Worm (Caenorhabditis elegans) whole organism, mixed stage, embryonic: ENCODE data around the gene cki-1.

ENCODE experiments used
- M03D4.4 ChIP-seq: sonication (generic microtip); optimal IDR thresholded peaks from 2 replicates; lab custom pipeline; 2017; ENCODE audit warnings: mild to moderate bottlenecking, missing genetic modification characterization, missing compliant biosample characterization
- ceh-39 ChIP-seq: fragments of 150-350 bp; optimal IDR thresholded peaks from 2 replicates; lab custom pipeline; 2014; ENCODE audit warnings: missing biosample characterization, missing genetic modification characterization
- ceh-43 ChIP-seq: fragments of 200-800 bp; sonication (Bioruptor generic); optimal IDR thresholded peaks from 2 replicates; lab custom pipeline; 2018; ENCODE audit warnings: mild to moderate bottlenecking, missing genetic modification characterization, moderate library complexity, missing compliant biosample characterization
- ceh-83 ChIP-seq: fragments of 200-800 bp; sonication (Bioruptor generic); optimal IDR thresholded peaks from 2 replicates; lab custom pipeline; 2018; ENCODE audit warnings: mild to moderate bottlenecking, missing genetic modification characterization, missing compliant biosample characterization
- ces-1 ChIP-seq: fragments of 150-350 bp; optimal IDR thresholded peaks from 2 replicates; lab custom pipeline; 2014; ENCODE audit warnings: missing biosample characterization, missing genetic modification reagents, missing genetic modification characterization
- cnd-1 ChIP-seq: fragments of 200-800 bp; sonication (Bioruptor generic); optimal IDR thresholded peaks from 2 replicates; lab custom pipeline; 2018; ENCODE audit warnings: mild to moderate bottlenecking, missing genetic modification characterization, missing compliant biosample characterization
- elt-1 ChIP-seq: sonication (generic microtip); optimal IDR thresholded peaks from 2 replicates; lab custom pipeline; 2017; ENCODE audit warnings: missing genetic modification characterization, mild to moderate bottlenecking, missing compliant biosample characterization, antibody characterized with exemption, moderate library complexity, borderline replicate concordance; ENCODE audit not compliant: insufficient read depth
- hlh-1 ChIP-seq: fragments of 150-350 bp; optimal IDR thresholded peaks from 2 replicates; lab custom pipeline; 2014; ENCODE audit warnings: missing biosample characterization, missing genetic modification reagents, missing genetic modification characterization
- lin-13 ChIP-seq: fragments of 150-350 bp; optimal IDR thresholded peaks from 2 replicates; lab custom pipeline; 2014; ENCODE audit warnings: missing biosample characterization, missing genetic modification characterization
- lin-32 ChIP-seq: fragments of 200-800 bp; sonication (Bioruptor generic); optimal IDR thresholded peaks from 2 replicates; lab custom pipeline; 2018; ENCODE audit warnings: mild to moderate bottlenecking, missing genetic modification characterization, missing compliant biosample characterization
- lsy-2 ChIP-seq: fragments of 150-350 bp; optimal IDR thresholded peaks from 2 replicates; lab custom pipeline; 2014; ENCODE audit warnings: missing biosample characterization, missing genetic modification characterization
- mab-5 ChIP-seq: fragments of 150-350 bp; optimal IDR thresholded peaks from 2 replicates; lab custom pipeline; 2014; ENCODE audit warnings: missing biosample characterization, missing genetic modification characterization
- mep-1 ChIP-seq: fragments of 150-350 bp; optimal IDR thresholded peaks from 2 replicates; lab custom pipeline; 2017; ENCODE audit warnings: missing biosample characterization, missing genetic modification reagents, missing genetic modification characterization, inconsistent platforms
- mls-2 ChIP-seq: sonication (generic microtip); optimal IDR thresholded peaks from 2 replicates; lab custom pipeline; 2016; ENCODE audit warnings: mild to moderate bottlenecking, missing genetic modification characterization, moderate library complexity, missing compliant biosample characterization
- nhr-12 ChIP-seq: fragments of 150-350 bp; optimal IDR thresholded peaks from 2 replicates; lab custom pipeline; 2014; ENCODE audit warnings: missing biosample characterization, missing genetic modification characterization
- nhr-2 ChIP-seq: fragments of 150-350 bp; optimal IDR thresholded peaks from 2 replicates; lab custom pipeline; 2014; ENCODE audit warnings: missing biosample characterization, missing genetic modification characterization
- nhr-237 ChIP-seq: fragments of 150-350 bp; optimal IDR thresholded peaks from 2 replicates; lab custom pipeline; 2014; ENCODE audit warnings: missing biosample characterization, missing genetic modification characterization
- nhr-28 ChIP-seq: fragments of 150-350 bp; optimal IDR thresholded peaks from 2 replicates; lab custom pipeline; 2014; ENCODE audit warnings: missing biosample characterization, missing genetic modification characterization
- pha-4 ChIP-seq: fragments of 150-350 bp; optimal IDR thresholded peaks from 2 replicates; lab custom pipeline; 2018; ENCODE audit warnings: missing biosample characterization, missing genetic modification reagents, missing genetic modification characterization
- snpc-4 ChIP-seq: fragments of 150-350 bp; optimal IDR thresholded peaks from 2 replicates; lab custom pipeline; 2014; ENCODE audit warnings: missing biosample characterization, missing genetic modification characterization
- sptf-1 ChIP-seq: sonication (generic microtip); optimal IDR thresholded peaks from 2 replicates; lab custom pipeline; 2017; ENCODE audit warnings: mild to moderate bottlenecking, missing genetic modification characterization, moderate library complexity, missing compliant biosample characterization
- tbx-8 ChIP-seq: fragments of 200-800 bp; sonication (Bioruptor generic); optimal IDR thresholded peaks from 2 replicates; lab custom pipeline; 2018; ENCODE audit warnings: mild to moderate bottlenecking, missing genetic modification characterization, moderate library complexity, missing compliant biosample characterization
- unc-120 ChIP-seq: sonication (generic microtip); optimal IDR thresholded peaks from 2 replicates; lab custom pipeline; 2017; ENCODE audit warnings: missing genetic modification characterization, missing compliant biosample characterization; ENCODE audit not compliant: poor library complexity, severe bottlenecking
- unc-39 ChIP-seq: fragments of 150-350 bp; optimal IDR thresholded peaks from 2 replicates; lab custom pipeline; 2014; ENCODE audit warnings: missing biosample characterization, missing genetic modification characterization
- unc-62 ChIP-seq: fragments of 150-350 bp; optimal IDR thresholded peaks from 2 replicates; lab custom pipeline; 2014; ENCODE audit warnings: missing biosample characterization, missing genetic modification reagents, missing genetic modification characterization
- zip-8 ChIP-seq: fragments of 150-350 bp; optimal IDR thresholded peaks from 2 replicates; lab custom pipeline; 2014; ENCODE audit warnings: missing biosample characterization, missing genetic modification characterization
- ztf-11 ChIP-seq: fragments of 150-350 bp; optimal IDR thresholded peaks from 2 replicates; lab custom pipeline; 2014; ENCODE audit warnings: missing biosample characterization, missing genetic modification characterization

The cki-1 gene

DNA sequence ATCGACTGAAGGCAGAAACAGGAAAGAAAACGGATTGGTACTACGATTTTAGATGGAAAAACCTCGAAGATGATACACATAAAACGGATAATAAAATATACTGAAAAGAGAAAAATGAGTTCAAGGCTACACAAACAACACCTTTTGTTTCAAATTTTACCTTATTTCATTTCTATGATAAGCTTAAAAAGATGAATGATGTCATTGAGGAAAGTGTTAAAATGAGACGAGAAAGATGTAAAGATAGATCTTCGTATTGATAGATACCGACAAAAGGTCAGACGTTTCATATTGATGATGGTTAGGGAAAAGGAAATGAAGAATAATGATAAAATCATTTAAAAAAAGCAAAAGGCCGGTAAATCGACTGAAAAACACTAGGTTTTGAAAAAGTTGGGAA is 21.4 kb upstream of the cki-1 start:
- TF ChIP-seq snpc-4 (tag; lab: Kevin White, UChicago), result no peak
- TF ChIP-seq zip-8 (tag; lab: Kevin White, UChicago), result no peak
- TF ChIP-seq unc-39, result no peak
- peak; percentile 26 for TF ChIP-seq elt-1
- TF ChIP-seq nhr-12 (tag; lab: Kevin White, UChicago), result no peak
- TF ChIP-seq, all 35 proteins: peak for 1

- TF ChIP-seq snpc-4 (tag; lab: Kevin White, UChicago) (no peak), ces-1 (GFP tag; lab: Kevin White, UChicago) (no peak), lin-13 (tag; lab: Kevin White, UChicago) (no peak), hlh-1 (tag; lab: Kevin White, UChicago) (no peak), ztf-11 (tag; lab: Kevin White, UChicago) (no peak), unc-62 (GFP tag; lab: Kevin White, UChicago) (no peak), nhr-28 (tag; lab: Kevin White, UChicago) (no peak)
Measured at ce11 chrII:7790324-7790898, 20.6 kb upstream of the cki-1 start, which contains the start of gene srlf-1. TSS of gene srlf-1 (plus strand) at chrII:7790591.

DNA sequence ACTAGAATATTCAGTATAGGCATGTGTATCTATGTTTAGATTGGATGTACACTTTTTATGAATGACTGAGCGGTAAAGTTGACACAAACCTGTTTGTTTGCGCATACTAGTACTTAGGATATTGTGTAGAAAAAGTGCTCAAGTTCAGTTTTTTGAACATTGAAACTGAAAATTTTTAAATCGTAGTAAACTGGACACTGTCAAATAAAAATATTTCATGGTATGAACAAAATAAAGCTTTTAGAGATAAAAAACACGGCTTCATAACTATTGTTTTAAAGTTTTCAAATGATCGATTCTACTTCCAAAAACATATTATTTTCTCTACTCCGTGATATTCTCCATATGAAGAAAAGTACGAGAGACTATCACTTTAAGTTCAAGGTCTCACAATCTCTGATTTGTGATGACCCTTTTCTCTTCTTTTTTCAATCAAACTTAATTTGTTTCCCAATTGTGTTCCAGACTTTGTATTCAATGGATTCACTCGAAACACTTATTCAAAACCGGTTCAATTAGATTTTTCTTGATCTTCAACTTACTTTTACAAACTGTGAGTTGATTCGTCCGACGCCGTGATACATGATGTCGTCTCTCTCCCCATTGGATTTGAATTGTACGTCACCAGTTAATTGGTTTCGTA is 19.5 kb upstream of the cki-1 start:
- no peak for TF ChIP-seq lin-13 (tag; lab: Kevin White, UChicago)
- TF ChIP-seq ztf-11 (tag; lab: Kevin White, UChicago), result no peak

DNA sequence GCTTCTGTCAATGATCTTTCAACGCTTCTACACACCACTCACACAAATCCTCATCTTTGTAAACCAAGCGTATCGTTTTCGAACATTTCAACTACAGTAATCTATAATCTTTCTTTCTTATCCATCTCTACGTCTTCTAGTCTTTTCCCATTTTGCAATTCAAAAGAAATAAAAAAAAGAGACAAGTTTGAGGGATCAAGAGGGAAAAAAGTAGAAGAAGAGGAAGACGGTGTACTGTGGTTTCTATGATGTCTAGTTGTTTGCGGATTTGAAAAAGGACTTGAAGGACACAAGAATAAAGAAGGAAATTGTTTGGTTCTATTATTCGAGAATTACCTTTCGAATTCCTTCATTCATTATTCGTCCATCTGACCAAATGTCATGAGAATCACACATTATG is 18.5 kb upstream of the cki-1 start:
- TF ChIP-seq unc-39 (no peak), ceh-39 (tag; lab: Kevin White, UChicago) (no peak), mls-2 (tag; lab: Kevin White, UChicago) (no peak), nhr-237 (tag; lab: Kevin White, UChicago) (no peak), cnd-1 (tag; lab: Kevin White, UChicago) (no peak), lin-32 (no peak), hlh-1 (tag; lab: Kevin White, UChicago) (no peak), lsy-2 (tag; lab: Kevin White, UChicago) (no peak), unc-120 (no peak), tbx-8 (GFP tag; lab: Kevin White, UChicago) (no peak), pha-4 (tag; lab: Kevin White, UChicago) (no peak)
- TF ChIP-seq, all 35 proteins: peak for 0

DNA sequence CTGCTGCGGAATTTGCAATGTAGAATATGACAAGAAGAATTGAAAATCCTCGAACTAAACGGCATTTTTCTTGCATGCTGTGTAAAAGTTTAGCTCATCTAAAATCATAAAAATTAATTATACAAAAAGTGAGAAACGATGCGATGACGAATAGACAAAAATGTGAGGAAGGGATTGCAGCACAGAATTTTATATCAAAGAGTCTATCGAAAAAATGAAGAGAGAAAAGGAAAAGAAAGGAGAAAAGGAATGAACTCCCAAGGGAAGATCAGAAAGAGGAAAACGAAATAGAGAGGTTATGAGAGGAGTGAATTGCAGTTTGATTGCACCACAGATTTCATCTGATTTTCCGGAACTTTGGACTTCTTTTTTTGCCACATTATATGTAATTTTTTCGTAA is 16.8 kb upstream of the cki-1 start, which contains the start of gene glr-4:
glr-4 (minus strand) TSS at position 101 of the 400 bp plus-strand sequence.
- no peak for TF ChIP-seq mep-1 (tag; lab: Kevin White, UChicago)
- TF ChIP-seq ces-1 (GFP tag; lab: Kevin White, UChicago), result peak; percentile 5
- TF ChIP-seq, all 35 proteins: peak for 1

ce11 chrII:7795299-7795698 is 15.7 kb upstream of the cki-1 start:
- TF ChIP-seq ceh-83 (GFP tag; lab: Kevin White, UChicago) (no peak), ces-1 (GFP tag; lab: Kevin White, UChicago) (peak; percentile 52)

ce11 chrII:7801255-7801654 is 9.8 kb upstream of the cki-1 start:
- no peak for TF ChIP-seq unc-39
- no peak for TF ChIP-seq cnd-1 (tag; lab: Kevin White, UChicago)
- no peak for TF ChIP-seq tbx-8 (GFP tag; lab: Kevin White, UChicago)
- no peak for TF ChIP-seq M03D4.4 (tag; lab: Kevin White, UChicago)
- TF ChIP-seq zip-8 (tag; lab: Kevin White, UChicago), result no peak
- TF ChIP-seq mab-5 (tag; lab: Kevin White, UChicago), result no peak
- TF ChIP-seq mep-1 (tag; lab: Kevin White, UChicago), result no peak
- no peak for TF ChIP-seq sptf-1 (tag; lab: Kevin White, UChicago)
- TF ChIP-seq ceh-43 (GFP tag; lab: Kevin White, UChicago), result no peak
- TF ChIP-seq nhr-2 (tag; lab: Kevin White, UChicago), result no peak
- TF ChIP-seq ceh-39 (tag; lab: Kevin White, UChicago), result no peak
- no peak for TF ChIP-seq unc-62 (GFP tag; lab: Kevin White, UChicago)
